Fruit fly (Drosophila melanogaster) whole organism, prepupa: ENCODE data around the gene CG6126.

Experiments
- Blimp-1 ChIP-seq: fragments of 200-800 bp; sonication (Bioruptor generic); optimal IDR thresholded peaks from 3 replicates; lab custom pipeline; 2017; ENCODE audit warnings: missing biosample characterization, missing genetic modification characterization, mild to moderate bottlenecking, moderate library complexity, missing genetic modification reagents
- CG10631 ChIP-seq: fragments of 200-800 bp; sonication (Bioruptor generic); optimal IDR thresholded peaks from 2 replicates; lab custom pipeline; 2016; ENCODE audit warnings: missing biosample characterization, missing genetic modification characterization
- CG11902 ChIP-seq: fragments of 200-800 bp; sonication (Bioruptor generic); optimal IDR thresholded peaks from 3 replicates; lab custom pipeline; 2016; ENCODE audit warnings: missing biosample characterization, missing genetic modification characterization
- CG1621 ChIP-seq: fragments of 200-800 bp; sonication (Bioruptor generic); optimal IDR thresholded peaks from 3 replicates; lab custom pipeline; 2018; ENCODE audit warnings: missing biosample characterization, mild to moderate bottlenecking, missing genetic modification characterization
- CG16779 ChIP-seq: fragments of 200-800 bp; sonication (Bioruptor generic); optimal IDR thresholded peaks from 3 replicates; lab custom pipeline; 2017; ENCODE audit warnings: missing biosample characterization, mild to moderate bottlenecking, missing genetic modification characterization
- CG31627 ChIP-seq: fragments of 200-800 bp; sonication (Bioruptor generic); optimal IDR thresholded peaks from 3 replicates; lab custom pipeline; 2016; ENCODE audit warnings: missing biosample characterization, missing genetic modification characterization
- CG32006 ChIP-seq: fragments of 200-800 bp; sonication (Bioruptor generic); optimal IDR thresholded peaks from 3 replicates; lab custom pipeline; 2017; ENCODE audit warnings: missing biosample characterization, mild to moderate bottlenecking, missing genetic modification characterization
- CG3919 ChIP-seq: fragments of 200-800 bp; sonication (Bioruptor generic); optimal IDR thresholded peaks from 3 replicates; lab custom pipeline; 2016; ENCODE audit warnings: missing biosample characterization, missing genetic modification characterization
- CG4318 ChIP-seq: fragments of 200-800 bp; sonication (Bioruptor generic); optimal IDR thresholded peaks from 3 replicates; lab custom pipeline; 2017; ENCODE audit warnings: missing biosample characterization, mild to moderate bottlenecking, missing genetic modification characterization
- CG6163 ChIP-seq: fragments of 200-800 bp; sonication (Bioruptor generic); IDR thresholded peaks from 3 replicates; pipeline ENCODE4 v1.3.6; 2022; ENCODE audit warnings: missing biosample characterization, missing genetic modification characterization
- CG6276 ChIP-seq: fragments of 200-800 bp; sonication (Bioruptor generic); optimal IDR thresholded peaks from 2 replicates; lab custom pipeline; 2017; ENCODE audit warnings: missing biosample characterization, mild to moderate bottlenecking, missing genetic modification characterization
- CG6792 ChIP-seq: fragments of 200-800 bp; sonication (Bioruptor generic); optimal IDR thresholded peaks from 3 replicates; lab custom pipeline; 2016; ENCODE audit warnings: missing biosample characterization, missing genetic modification characterization
- CG6854 ChIP-seq: fragments of 200-800 bp; sonication (Bioruptor generic); optimal IDR thresholded peaks from 2 replicates; lab custom pipeline; 2017; ENCODE audit warnings: missing biosample characterization, mild to moderate bottlenecking, missing genetic modification characterization
- CG7368 ChIP-seq: fragments of 200-800 bp; sonication (Bioruptor generic); optimal IDR thresholded peaks from 3 replicates; lab custom pipeline; 2016; ENCODE audit warnings: missing biosample characterization, missing genetic modification characterization
- CG8119 ChIP-seq: fragments of 200-800 bp; sonication (Bioruptor generic); IDR thresholded peaks from 3 replicates; pipeline ENCODE4 v1.3.6; 2022; ENCODE audit warnings: missing biosample characterization, missing genetic modification characterization
- CG8632 ChIP-seq: fragments of 200-800 bp; sonication (Bioruptor generic); optimal IDR thresholded peaks from 3 replicates; lab custom pipeline; 2016; ENCODE audit warnings: missing biosample characterization, missing genetic modification characterization
- Eip75B ChIP-seq: fragments of 200-800 bp; sonication (Bioruptor generic); optimal IDR thresholded peaks from 3 replicates; lab custom pipeline; 2016; ENCODE audit warnings: missing biosample characterization, missing genetic modification characterization
- Eip78C ChIP-seq: fragments of 200-800 bp; sonication (Bioruptor generic); peaks from one replicate; lab custom pipeline; 2016; ENCODE audit warnings: missing biosample characterization, missing genetic modification characterization
- Ets21C ChIP-seq: fragments of 200-800 bp; sonication (Bioruptor generic); optimal IDR thresholded peaks from 3 replicates; lab custom pipeline; 2016; ENCODE audit warnings: missing biosample characterization, missing genetic modification characterization
- Gug ChIP-seq: fragments of 200-800 bp; sonication (Bioruptor generic); IDR thresholded peaks from 2 replicates; pipeline ENCODE4 v1.3.6; 2022; ENCODE audit warnings: missing biosample characterization, missing genetic modification characterization
- Hr38 ChIP-seq: sonication (Bioruptor generic); optimal IDR thresholded peaks from 2 replicates; lab custom pipeline; 2016; ENCODE audit warnings: missing biosample characterization, missing genetic modification characterization
- Met ChIP-seq: fragments of 200-800 bp; sonication (Bioruptor generic); optimal IDR thresholded peaks from 3 replicates; lab custom pipeline; 2016; ENCODE audit warnings: missing biosample characterization, missing genetic modification characterization
- OdsH ChIP-seq: fragments of 200-800 bp; sonication (Bioruptor generic); optimal IDR thresholded peaks from 3 replicates; lab custom pipeline; 2016; ENCODE audit warnings: missing biosample characterization, missing genetic modification characterization
- Smox ChIP-seq: fragments of 200-800 bp; sonication (Bioruptor generic); optimal IDR thresholded peaks from 3 replicates; lab custom pipeline; 2016; ENCODE audit warnings: missing biosample characterization, missing genetic modification characterization
- Sox102F ChIP-seq: fragments of 200-800 bp; sonication (Bioruptor generic); optimal IDR thresholded peaks from 2 replicates; lab custom pipeline; 2016; ENCODE audit warnings: missing biosample characterization, mild to moderate bottlenecking, missing genetic modification characterization
- achi ChIP-seq: fragments of 200-800 bp; sonication (Bioruptor generic); optimal IDR thresholded peaks from 3 replicates; lab custom pipeline; 2016; ENCODE audit warnings: missing biosample characterization, missing genetic modification characterization
- acj6 ChIP-seq: fragments of 200-800 bp; sonication (Bioruptor generic); optimal IDR thresholded peaks from 3 replicates; lab custom pipeline; 2016; ENCODE audit warnings: missing biosample characterization, missing genetic modification characterization
- dsx ChIP-seq: fragments of 200-800 bp; optimal IDR thresholded peaks from 3 replicates; lab custom pipeline; 2019; ENCODE audit warnings: missing biosample characterization, mild to moderate bottlenecking, missing genetic modification characterization, moderate library complexity; ENCODE audit not compliant: poor library complexity, severe bottlenecking
- eg ChIP-seq: fragments of 200-800 bp; sonication (Bioruptor generic); IDR thresholded peaks from 3 replicates; pipeline ENCODE4 v1.3.6; 2022; ENCODE audit warnings: missing biosample characterization, missing genetic modification characterization
- esn ChIP-seq: fragments of 200-800 bp; sonication (Bioruptor generic); optimal IDR thresholded peaks from 2 replicates; lab custom pipeline; 2016; ENCODE audit warnings: missing biosample characterization, mild to moderate bottlenecking, missing genetic modification characterization, moderate library complexity
- fd59A ChIP-seq: fragments of 200-800 bp; sonication (Bioruptor generic); optimal IDR thresholded peaks from 2 replicates; lab custom pipeline; 2017; ENCODE audit warnings: missing biosample characterization, mild to moderate bottlenecking, missing genetic modification characterization, missing genetic modification reagents
- fd85E ChIP-seq: fragments of 200-800 bp; sonication (Bioruptor generic); optimal IDR thresholded peaks from 3 replicates; lab custom pipeline; 2016; ENCODE audit warnings: missing biosample characterization, missing genetic modification characterization
- fkh ChIP-seq: fragments of 200-800 bp; sonication (Bioruptor generic); optimal IDR thresholded peaks from 3 replicates; lab custom pipeline; 2017; ENCODE audit warnings: missing biosample characterization, mild to moderate bottlenecking, missing genetic modification characterization, moderate library complexity
- lz ChIP-seq: fragments of 200-800 bp; sonication (Bioruptor generic); optimal IDR thresholded peaks from 3 replicates; lab custom pipeline; 2016; ENCODE audit warnings: missing biosample characterization, missing genetic modification characterization
- pdm3 ChIP-seq: fragments of 200-800 bp; sonication (Bioruptor generic); optimal IDR thresholded peaks from 3 replicates; lab custom pipeline; 2016; ENCODE audit warnings: missing biosample characterization, missing genetic modification characterization
- spab ChIP-seq: fragments of 200-800 bp; sonication (Bioruptor generic); optimal IDR thresholded peaks from 2 replicates; lab custom pipeline; 2017; ENCODE audit warnings: missing biosample characterization, mild to moderate bottlenecking, missing genetic modification characterization, missing genetic modification reagents
- svp ChIP-seq: fragments of 200-800 bp; sonication (Bioruptor generic); peaks from one replicate; lab custom pipeline; 2016; ENCODE audit warnings: missing biosample characterization, missing genetic modification characterization

The CG6126 gene

dm6 chr3R:16212859-16213708 lies 10.2 kb upstream of the CG6126 start (continued):
- peak; percentile 25 for TF ChIP-seq acj6 (GFP tag; lab: Kevin White, UChicago)
- TF ChIP-seq spab (GFP tag; lab: Kevin White, UChicago), result peak; percentile 36
- TF ChIP-seq Gug (GFP tag; lab: Robert Waterston, UW), result no peak
- TF ChIP-seq CG4318, result no peak
- peak; percentile 37 for TF ChIP-seq CG11902 (GFP tag; lab: Kevin White, UChicago)
- peak; percentile 30 for TF ChIP-seq fd59A (GFP tag; lab: Kevin White, UChicago)
- peak; percentile 11 for TF ChIP-seq CG8632 (GFP tag; lab: Kevin White, UChicago)
- TF ChIP-seq eg (GFP tag; lab: Robert Waterston, UW), result 0 out of 3 replicates have a peak, but pooled peaks have one; percentile 7
- peak; percentile 34 for TF ChIP-seq lz
- peak; percentile 59 for TF ChIP-seq CG10631 (GFP tag; lab: Kevin White, UChicago)
- TF ChIP-seq Eip75B, result peak; percentile 62
- peak; percentile 13 for TF ChIP-seq dsx (GFP tag; lab: Kevin White, UChicago)
- TF ChIP-seq CG16779 (tag; lab: Kevin White, UChicago), result peak; percentile 49
- no peak for TF ChIP-seq CG6276 (GFP tag; lab: Kevin White, UChicago)
- TF ChIP-seq pdm3 (GFP tag; lab: Kevin White, UChicago), result peak; percentile 5
- no peak for TF ChIP-seq Blimp-1 (GFP tag; lab: Kevin White, UChicago)
- no peak for TF ChIP-seq Hr38 (GFP tag; lab: Kevin White, UChicago)
- TF ChIP-seq fd85E (GFP tag; lab: Kevin White, UChicago), result no peak
- TF ChIP-seq fkh (GFP tag; lab: Kevin White, UChicago), result no peak

DNA sequence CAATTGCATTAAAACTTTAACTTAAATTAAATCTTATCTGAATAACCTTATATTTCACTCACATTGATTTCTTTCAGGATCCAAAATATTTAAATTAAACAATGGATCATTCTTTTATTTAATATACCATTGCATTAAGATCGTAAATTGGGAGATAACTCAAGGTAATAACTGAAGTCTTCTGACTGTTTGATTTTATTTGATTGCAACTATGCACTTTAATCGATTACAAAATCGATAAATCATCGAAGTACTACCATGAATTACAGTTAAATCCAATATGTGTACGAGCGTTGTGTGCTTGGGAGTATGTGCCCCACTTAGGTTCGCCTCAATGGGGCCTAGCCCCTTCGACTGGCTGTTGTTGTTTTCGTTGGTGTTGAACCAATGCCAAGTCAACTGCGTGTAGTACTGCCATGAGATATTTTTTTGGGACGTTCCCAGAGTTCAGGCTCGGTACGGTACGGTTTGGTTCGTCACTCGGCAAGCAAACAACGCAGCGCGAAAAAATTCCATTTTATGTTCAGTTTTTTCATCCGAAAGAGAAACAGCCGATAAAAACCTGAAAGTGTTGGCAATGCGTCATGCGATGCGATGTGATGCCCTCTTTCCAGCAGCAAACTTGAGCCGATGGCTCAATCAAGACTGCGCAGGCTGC lies 9.1 kb upstream of the CG6126 start:
- TF ChIP-seq CG1621 (peak; percentile 4), Blimp-1 (GFP tag; lab: Kevin White, UChicago) (peak; percentile 36), CG3919 (GFP tag; lab: Kevin White, UChicago) (peak; percentile 7), Eip75B (no peak), Smox (GFP tag; lab: Kevin White, UChicago) (no peak), Ets21C (no peak), Sox102F (peak; percentile 7), fd59A (GFP tag; lab: Kevin White, UChicago) (no peak), CG32006 (no peak), CG31627 (GFP tag; lab: Kevin White, UChicago) (no peak), OdsH (GFP tag; lab: Kevin White, UChicago) (no peak), Eip78C (GFP tag; lab: Kevin White, UChicago) (peak; percentile 62), Met (GFP tag; lab: Kevin White, UChicago) (peak; percentile 26), CG6854 (GFP tag; lab: Kevin White, UChicago) (peak; percentile 39), fkh (GFP tag; lab: Kevin White, UChicago) (no peak), CG11902 (GFP tag; lab: Kevin White, UChicago) (no peak), CG6163 (GFP tag; lab: Robert Waterston, UW) (peak; percentile 48; the same call in 1 of the 3 replicates), esn (GFP tag; lab: Kevin White, UChicago) (peak; percentile 17), achi (GFP tag; lab: Kevin White, UChicago) (no peak), CG8119 (GFP tag; lab: Robert Waterston, UW) (no peak), svp (peak; percentile 58), CG6792 (no peak), CG7368 (GFP tag; lab: Kevin White, UChicago) (no peak)
